Fruit fly (Drosophila melanogaster): ENCODE data around the gene w-cup.

DNA sequence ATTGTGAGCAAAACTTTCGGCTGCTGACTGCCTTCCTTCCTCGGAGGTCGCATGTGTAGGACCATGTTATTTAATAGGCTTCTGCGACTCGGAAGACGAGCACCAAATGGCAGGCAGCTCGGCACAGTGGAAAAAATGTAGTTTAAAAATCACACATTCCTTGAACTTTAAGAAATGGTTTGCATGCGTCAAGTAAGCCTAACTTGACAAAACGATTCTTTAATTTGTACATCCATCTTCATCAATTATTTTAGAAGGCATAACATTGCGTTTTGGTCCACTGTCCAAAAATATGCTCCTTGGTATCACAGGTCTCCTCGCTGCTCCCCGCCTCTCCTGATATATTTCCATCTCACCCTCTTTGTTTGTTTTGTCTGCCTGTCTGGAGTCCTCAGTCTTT lies 11.9 kb downstream of the w-cup start:
- no peak for TF ChIP-seq CG32264 (GFP tag; optimal IDR thresholded peaks at IDR 0.05)
- no peak for TF ChIP-seq Hnf4 (GFP tag; optimal IDR thresholded peaks at IDR 0.05)
- peak; percentile 10 for TF ChIP-seq OdsH (GFP tag; optimal IDR thresholded peaks at IDR 0.05)
- no peak for TF ChIP-seq dmrt93B (GFP tag; optimal IDR thresholded peaks at IDR 0.05)
- TF ChIP-seq h (GFP tag; optimal IDR thresholded peaks at IDR 0.05): peak; percentile 34
- no peak for TF ChIP-seq Myc (optimal IDR thresholded peaks at IDR 0.05)
